Worm (Caenorhabditis elegans): ENCODE data around the gene hsp-60.
A peak's percentile ranks its signal among the peaks of the same experiment; 100 is the strongest.

The hsp-60 gene

DNA sequence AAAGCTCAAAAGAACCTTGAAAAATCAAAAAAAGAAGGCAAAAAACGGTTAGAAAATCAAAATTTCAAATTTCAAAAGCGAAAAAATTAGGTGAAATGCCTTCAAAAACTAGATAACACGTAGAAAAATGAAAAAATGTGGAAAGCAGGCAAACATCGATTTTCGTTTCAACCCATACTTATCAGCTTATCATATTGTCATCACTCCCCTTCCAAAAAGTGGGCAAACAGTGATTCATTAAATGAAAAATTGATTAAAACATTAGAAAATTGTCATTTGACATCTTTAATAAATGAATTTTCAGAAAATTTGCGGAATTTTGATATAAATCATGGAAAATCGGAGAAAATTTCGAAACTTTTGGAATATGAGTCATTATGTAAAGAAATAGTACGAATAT lies 41.5 kb downstream of the hsp-60 start:
- no peak for TF ChIP-seq madf-8 (GFP tag; conservative IDR thresholded peaks at IDR 0.05)
- TF ChIP-seq nhr-80 (tag; optimal IDR thresholded peaks at IDR 0.05): peak; percentile 40

DNA sequence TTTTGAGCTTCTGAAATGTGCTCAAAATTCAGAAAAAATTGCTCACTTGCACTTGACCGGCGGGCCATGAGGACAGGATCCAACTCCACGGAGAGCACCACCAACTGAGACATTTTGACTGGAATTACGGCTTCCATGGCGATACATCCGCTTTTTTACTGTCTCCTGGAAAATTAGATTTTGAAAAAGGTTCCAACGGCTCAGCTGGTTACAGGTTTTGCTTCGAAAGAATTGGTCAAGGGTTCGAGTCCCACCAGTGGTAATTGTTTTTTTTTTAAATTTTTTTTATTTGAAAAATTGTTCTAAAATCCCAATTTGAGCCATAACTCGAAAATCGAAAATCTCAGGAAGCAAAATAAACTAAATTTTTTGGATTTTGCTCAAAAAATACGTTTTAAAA lies 42.9 kb downstream of the hsp-60 start:
- TF ChIP-seq tbp1 (GFP tag; optimal IDR thresholded peaks at IDR 0.05) (peak; percentile 70), rpc-1 (optimal IDR thresholded peaks at IDR 0.05) (no peak), rpc-1 (tag; optimal IDR thresholded peaks at IDR 0.05) (peak; percentile 56), cebp-1 (GFP tag; IDR thresholded peaks at IDR 0.05) (no peak), cebp-1 (tag; optimal IDR thresholded peaks at IDR 0.05) (no peak)

DNA sequence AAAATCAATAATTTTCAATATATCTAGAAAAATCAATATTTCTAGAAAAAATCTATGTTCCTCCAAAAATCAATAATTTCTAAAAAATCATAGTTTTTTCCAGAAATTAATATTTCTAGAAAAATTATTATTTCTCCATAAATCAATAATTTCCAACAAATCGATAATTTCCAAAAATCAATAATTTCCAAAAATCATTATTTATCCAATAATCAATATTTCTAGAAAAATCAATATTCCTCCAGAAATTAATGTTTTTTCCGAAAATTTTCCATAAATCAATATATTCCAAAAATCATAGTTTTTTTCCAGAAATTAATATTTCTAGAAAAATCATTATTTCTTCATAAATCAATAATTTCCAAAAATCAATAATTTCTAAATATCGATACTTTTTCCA lies 43.5 kb downstream of the hsp-60 start:
- TF ChIP-seq F33H1.4 (GFP tag; IDR thresholded peaks at IDR 0.05) (no peak), ztf-26 (tag; optimal IDR thresholded peaks at IDR 0.05) (no peak), let-607 (tag; optimal IDR thresholded peaks at IDR 0.05) (no peak)

DNA sequence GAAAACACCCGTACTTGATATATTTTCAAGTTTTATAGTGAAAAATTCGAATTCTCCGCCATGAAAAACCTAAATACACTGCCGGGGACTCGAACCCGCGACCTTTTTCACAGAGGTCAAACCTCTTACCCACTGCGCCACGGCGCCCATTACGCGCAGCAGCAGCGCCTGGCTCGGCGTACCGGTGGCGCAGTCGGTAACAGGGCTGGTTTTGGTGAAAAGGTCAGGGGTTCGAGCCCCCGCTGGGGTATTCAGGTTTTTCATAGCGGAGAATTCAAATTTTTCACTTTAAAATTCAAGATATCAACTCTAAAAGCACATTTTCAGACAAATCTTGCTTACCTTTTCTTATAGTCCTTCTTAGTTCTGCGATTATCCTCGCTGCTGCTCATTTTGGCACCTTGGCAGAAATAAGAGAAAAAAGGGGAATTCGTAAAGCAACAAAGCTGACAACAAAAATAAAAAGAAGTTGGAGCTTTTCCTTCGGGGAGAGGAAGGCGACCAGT lies 45.3 kb downstream of the hsp-60 start, which contains the start of gene Y22D7AL.16:
Y22D7AL.16 (minus strand) TSS at position 456 of the 506 bp plus-strand sequence.
- no peak for TF ChIP-seq rpc-1 (optimal IDR thresholded peaks at IDR 0.05)
- TF ChIP-seq rpc-1 (tag; optimal IDR thresholded peaks at IDR 0.05): peak; percentile 11
- TF ChIP-seq lag-1 (GFP tag; IDR thresholded peaks at IDR 0.05): no peak
- no peak for TF ChIP-seq sptf-2 (GFP tag; optimal IDR thresholded peaks at IDR 0.05)
- TF ChIP-seq zfh-2 (GFP tag; conservative IDR thresholded peaks at IDR 0.05): peak; percentile 76
- TF ChIP-seq madf-8 (GFP tag; conservative IDR thresholded peaks at IDR 0.05): no peak
- TF ChIP-seq egrh-3 (GFP tag; IDR thresholded peaks at IDR 0.05): peak; percentile 64; the same call in 1 of the 2 replicates

DNA sequence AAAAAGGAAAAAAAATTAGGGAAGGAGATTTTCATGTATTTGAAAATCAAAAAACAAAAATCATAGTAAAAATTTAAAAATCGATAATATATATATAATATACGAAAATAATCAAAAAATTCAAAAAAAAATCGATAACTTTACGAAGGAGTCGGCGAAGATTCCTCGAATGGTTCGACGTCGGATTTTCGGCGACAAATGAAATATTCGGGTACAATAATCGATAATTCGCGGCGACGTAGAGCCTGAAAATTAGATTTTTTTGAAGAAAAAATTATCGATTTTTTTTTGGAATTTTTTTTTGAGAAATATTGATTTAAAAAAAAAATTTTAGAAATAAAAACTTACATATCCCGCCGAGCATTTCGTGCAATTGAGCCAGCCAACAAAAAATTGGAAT lies 45.8 kb downstream of the hsp-60 start:
- TF ChIP-seq rpc-1 (optimal IDR thresholded peaks at IDR 0.05) (no peak), rpc-1 (tag; optimal IDR thresholded peaks at IDR 0.05) (no peak), F57C9.4 (tag; optimal IDR thresholded peaks at IDR 0.05) (no peak), him-1 (tag; optimal IDR thresholded peaks at IDR 0.05) (no peak)

DNA sequence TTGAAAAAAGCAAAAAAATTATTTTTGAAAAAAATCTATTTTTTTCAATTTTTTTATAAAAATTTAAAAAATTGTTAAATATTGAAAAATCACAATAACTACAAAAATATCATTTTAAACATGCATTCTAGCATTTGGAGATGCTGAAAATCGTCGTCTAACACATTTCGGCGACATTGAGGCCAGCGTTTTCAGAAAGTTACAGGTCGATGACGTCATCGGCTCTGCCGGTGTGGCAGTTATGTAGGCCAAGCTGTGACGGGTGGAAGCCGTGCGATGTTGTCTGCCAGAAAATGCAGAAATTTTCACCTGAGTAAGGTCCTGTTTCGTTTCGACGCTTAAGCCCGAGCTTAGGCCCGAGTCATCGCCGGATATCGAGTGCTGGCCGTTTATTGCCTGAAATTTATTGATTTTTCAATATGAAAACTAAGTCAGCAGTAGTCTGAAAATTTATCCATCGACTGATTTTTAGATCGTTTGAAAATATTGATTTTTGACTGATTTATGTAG lies 46.3 kb downstream of the hsp-60 start, which contains the start of gene Y22D7AR.3:
Y22D7AR.3 (minus strand) TSS at position 51 of the 510 bp plus-strand sequence.
- TF ChIP-seq let-607 (tag; optimal IDR thresholded peaks at IDR 0.05) (no peak), aptf-3 (GFP tag; IDR thresholded peaks at IDR 0.05) (no peak), ceh-100 (GFP tag; IDR thresholded peaks at IDR 0.05) (no peak), F37B4.10 (GFP tag; IDR thresholded peaks at IDR 0.05) (no peak), unc-62 (GFP tag; optimal IDR thresholded peaks at IDR 0.05) (no peak), efl-1 (GFP tag; optimal IDR thresholded peaks at IDR 0.05) (no peak), F33H1.4 (GFP tag; IDR thresholded peaks at IDR 0.05) (no peak), pbrm-1 (GFP tag; IDR thresholded peaks at IDR 0.05) (no peak), F55B11.4 (tag; optimal IDR thresholded peaks at IDR 0.05; ENCODE audit: borderline replicate concordance, insufficient read depth) (no peak), D2030.7 (GFP tag; IDR thresholded peaks at IDR 0.05) (no peak), chd-7 (tag; optimal IDR thresholded peaks at IDR 0.05) (no peak), ztf-6 (GFP tag; IDR thresholded peaks at IDR 0.05) (no peak), gei-17 (GFP tag; optimal IDR thresholded peaks at IDR 0.05) (no peak)

DNA sequence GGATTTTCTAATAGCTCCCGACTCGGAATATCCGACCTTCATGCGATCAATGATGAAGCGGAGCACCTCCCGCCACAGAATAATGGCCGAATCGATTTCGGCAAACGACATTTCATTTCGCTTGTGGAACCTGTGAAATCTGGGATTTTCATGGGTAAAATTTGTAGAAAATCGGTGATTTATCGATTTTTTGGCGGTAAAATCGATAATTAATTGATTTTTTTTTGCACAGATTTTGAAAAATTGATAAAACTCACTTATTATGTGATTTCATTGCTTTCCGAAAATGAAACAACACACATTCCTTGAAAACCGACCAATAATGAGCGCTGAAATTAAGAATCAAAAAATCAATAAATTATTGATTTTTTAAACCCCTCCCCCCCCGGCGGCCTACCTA lies 47.4 kb downstream of the hsp-60 start:
- TF ChIP-seq ekl-4 (GFP tag; IDR thresholded peaks at IDR 0.05) (no peak), madf-3 (GFP tag; IDR thresholded peaks at IDR 0.05) (no peak), snpc-1.1 (tag; optimal IDR thresholded peaks at IDR 0.05; ENCODE audit: insufficient read depth) (no peak), ceh-79 (tag; optimal IDR thresholded peaks at IDR 0.05) (no peak), gei-17 (GFP tag; optimal IDR thresholded peaks at IDR 0.05) (no peak), Y67H2A.10 (GFP tag; conservative IDR thresholded peaks at IDR 0.05) (no peak), attf-6 (GFP tag; IDR thresholded peaks at IDR 0.05) (no peak), ceh-100 (GFP tag; IDR thresholded peaks at IDR 0.05) (no peak), Y79H2A.3 (GFP tag; conservative IDR thresholded peaks at IDR 0.05) (no peak), F33H1.4 (GFP tag; IDR thresholded peaks at IDR 0.05) (no peak)

Measured in whole organism, young adult.